Worm (Caenorhabditis elegans): ENCODE results near the gene frpr-18.

The frpr-18 gene

DNA sequence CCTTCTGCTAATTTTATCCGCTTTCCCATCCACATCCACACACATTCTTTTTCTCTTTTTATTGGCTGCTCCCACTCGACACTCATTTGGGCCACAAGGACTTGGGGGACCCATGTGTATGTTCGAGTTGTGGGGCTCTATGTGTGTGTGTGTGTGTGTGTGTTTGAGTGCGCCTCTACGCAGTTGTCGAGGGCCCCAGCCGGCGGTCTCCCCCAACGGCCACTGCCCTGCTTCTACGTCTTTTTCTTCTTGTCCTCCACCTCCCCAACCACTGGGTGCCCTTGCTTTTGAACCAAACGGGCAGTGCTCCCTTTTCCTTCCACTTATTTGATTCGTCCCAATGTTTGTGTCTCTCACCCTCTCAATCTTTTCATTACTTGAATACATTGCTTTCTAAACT is 10.5 kb downstream of the frpr-18 start:
- TF ChIP-seq ces-1 (GFP tag; optimal IDR thresholded peaks at IDR 0.05) (peak; percentile 57), mls-2 (tag; optimal IDR thresholded peaks at IDR 0.05) (peak; percentile 78), cnd-1 (tag; optimal IDR thresholded peaks at IDR 0.05) (peak; percentile 20), nhr-28 (tag; optimal IDR thresholded peaks at IDR 0.05) (no peak), mep-1 (tag; optimal IDR thresholded peaks at IDR 0.05) (no peak), sptf-1 (tag; optimal IDR thresholded peaks at IDR 0.05) (peak; percentile 49), drap-1 (GFP tag; optimal IDR thresholded peaks at IDR 0.05) (peak; percentile 33), unc-62 (GFP tag; optimal IDR thresholded peaks at IDR 0.05) (no peak), M03D4.4 (tag; optimal IDR thresholded peaks at IDR 0.05) (peak; percentile 30), unc-120 (tag; optimal IDR thresholded peaks at IDR 0.05; ENCODE audit: poor library complexity, severe bottlenecking) (peak; percentile 35), hlh-1 (tag; optimal IDR thresholded peaks at IDR 0.05) (no peak)

DNA sequence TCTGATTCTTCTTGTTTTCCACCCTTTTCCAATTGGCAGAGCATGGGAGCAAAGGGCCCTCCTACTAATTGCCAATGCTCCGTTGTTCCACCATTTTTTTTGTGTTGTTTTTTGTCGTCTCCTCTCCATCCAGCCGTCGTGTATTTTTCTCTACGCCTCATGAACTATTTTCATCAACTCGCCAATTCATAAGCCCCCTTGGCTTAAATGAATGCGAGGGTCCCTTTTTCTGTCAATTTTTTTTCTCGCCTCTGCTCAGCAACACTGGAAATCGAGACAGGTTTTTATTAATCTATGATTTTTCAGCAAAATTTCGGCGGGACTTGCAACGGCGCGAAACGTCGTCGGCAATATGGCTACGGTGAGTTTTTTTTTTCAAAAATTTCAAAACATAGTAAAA is 10.9 kb downstream of the frpr-18 start, which contains the start of gene unc-70:
unc-70 (plus strand) TSS at position 301 of the 400 bp plus-strand sequence.
- TF ChIP-seq flh-1 (GFP tag; optimal IDR thresholded peaks at IDR 0.05): no peak
- TF ChIP-seq ztf-11 (tag; optimal IDR thresholded peaks at IDR 0.05): no peak

DNA sequence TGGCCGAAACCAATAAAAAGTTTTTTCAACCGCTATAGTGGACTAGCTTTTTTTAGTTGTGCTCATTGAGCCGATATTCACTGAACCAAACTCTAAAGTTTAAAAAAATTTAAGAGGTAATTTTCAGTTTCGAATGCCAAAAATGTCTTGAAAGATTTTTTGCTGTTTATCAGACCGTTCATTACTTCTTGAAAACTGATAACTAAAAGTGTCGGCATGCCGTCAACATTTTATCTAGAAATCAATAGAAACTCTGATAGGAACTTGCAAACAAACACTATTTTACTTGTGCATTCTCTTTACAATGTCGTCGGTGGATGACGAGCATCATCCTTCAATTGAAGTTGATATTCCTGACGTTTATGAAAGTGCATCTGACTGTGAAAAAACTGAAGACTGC is 11.6 kb downstream of the frpr-18 start:
- no peak for TF ChIP-seq elt-1 (tag; optimal IDR thresholded peaks at IDR 0.05; ENCODE audit: borderline replicate concordance, insufficient read depth)
- no peak for TF ChIP-seq lin-32 (GFP tag; optimal IDR thresholded peaks at IDR 0.05)
- TF ChIP-seq ceh-39 (tag; optimal IDR thresholded peaks at IDR 0.05): no peak
- no peak for TF ChIP-seq mls-2 (tag; optimal IDR thresholded peaks at IDR 0.05)
- no peak for TF ChIP-seq ces-1 (GFP tag; optimal IDR thresholded peaks at IDR 0.05)
- no peak for TF ChIP-seq nhr-237 (tag; optimal IDR thresholded peaks at IDR 0.05)
- no peak for TF ChIP-seq ztf-11 (tag; optimal IDR thresholded peaks at IDR 0.05)
- TF ChIP-seq flh-1 (GFP tag; optimal IDR thresholded peaks at IDR 0.05): no peak
- no peak for TF ChIP-seq elt-3 (tag; optimal IDR thresholded peaks at IDR 0.05)
- TF ChIP-seq mab-5 (tag; optimal IDR thresholded peaks at IDR 0.05): no peak
- TF ChIP-seq tbx-8 (GFP tag; optimal IDR thresholded peaks at IDR 0.05): no peak
- TF ChIP-seq nhr-12 (tag; optimal IDR thresholded peaks at IDR 0.05): no peak
- no peak for TF ChIP-seq mep-1 (tag; optimal IDR thresholded peaks at IDR 0.05)
- no peak for TF ChIP-seq ham-2 (GFP tag; optimal IDR thresholded peaks at IDR 0.05)
- no peak for TF ChIP-seq ceh-83 (GFP tag; optimal IDR thresholded peaks at IDR 0.05)
- no peak for TF ChIP-seq nhr-2 (tag; optimal IDR thresholded peaks at IDR 0.05)
- TF ChIP-seq nhr-28 (tag; optimal IDR thresholded peaks at IDR 0.05): no peak
- no peak for TF ChIP-seq unc-62 (GFP tag; optimal IDR thresholded peaks at IDR 0.05)

DNA sequence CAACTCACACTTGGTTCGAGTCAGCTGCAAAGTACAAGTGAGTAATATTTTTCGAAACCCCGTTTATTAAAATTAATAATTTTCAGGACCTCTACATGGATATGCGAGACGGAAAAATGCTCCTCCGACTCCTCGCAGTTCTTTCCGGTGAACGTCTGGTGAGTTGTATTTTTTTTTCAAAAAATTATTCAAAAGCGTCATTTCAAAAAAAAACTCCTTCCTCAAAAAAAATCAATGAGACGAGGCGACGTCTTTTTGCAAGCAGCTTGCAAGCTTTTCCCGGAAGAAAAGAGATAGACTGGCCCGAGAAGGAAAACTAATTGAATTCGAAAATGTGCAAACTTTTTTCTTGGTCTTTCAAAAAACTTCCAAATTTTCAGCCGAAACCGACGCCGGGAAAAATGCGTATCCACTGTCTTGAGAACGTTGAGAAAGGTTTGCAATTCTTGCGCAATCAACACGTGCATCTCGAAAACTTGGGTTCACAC is 12.4 kb downstream of the frpr-18 start:
- TF ChIP-seq M03D4.4 (tag; optimal IDR thresholded peaks at IDR 0.05) (no peak), ces-1 (GFP tag; optimal IDR thresholded peaks at IDR 0.05) (peak; percentile 63)

DNA sequence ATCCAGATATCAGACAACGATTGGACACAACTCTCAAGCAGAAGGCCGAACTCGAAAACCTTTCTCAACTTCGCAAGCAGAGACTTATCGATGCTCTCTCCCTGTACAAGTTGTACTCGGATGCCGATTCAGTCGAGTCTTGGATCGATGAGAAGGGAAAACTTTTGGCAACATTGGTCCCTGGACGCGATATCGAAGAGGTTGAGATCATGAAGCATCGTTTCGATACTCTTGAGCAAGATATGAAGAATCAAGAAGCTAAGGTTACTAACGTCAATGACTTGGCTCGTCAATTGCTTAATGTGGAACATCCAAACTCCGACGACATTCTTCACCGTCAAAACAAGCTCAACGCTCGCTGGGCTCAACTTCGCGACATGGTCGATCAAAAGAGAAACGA is 15.0 kb downstream of the frpr-18 start:
- TF ChIP-seq drap-1 (GFP tag; optimal IDR thresholded peaks at IDR 0.05) (no peak), sptf-1 (tag; optimal IDR thresholded peaks at IDR 0.05) (no peak), nhr-76 (tag; optimal IDR thresholded peaks at IDR 0.05) (no peak), nhr-237 (tag; optimal IDR thresholded peaks at IDR 0.05) (no peak), mep-1 (tag; optimal IDR thresholded peaks at IDR 0.05) (no peak), nhr-2 (tag; optimal IDR thresholded peaks at IDR 0.05) (no peak), unc-62 (GFP tag; optimal IDR thresholded peaks at IDR 0.05) (no peak), pha-4 (tag; optimal IDR thresholded peaks at IDR 0.05) (no peak), ceh-83 (GFP tag; optimal IDR thresholded peaks at IDR 0.05) (no peak), ceh-43 (GFP tag; optimal IDR thresholded peaks at IDR 0.05) (no peak), tbx-8 (GFP tag; optimal IDR thresholded peaks at IDR 0.05) (no peak), ztf-11 (tag; optimal IDR thresholded peaks at IDR 0.05) (no peak), zip-8 (tag; optimal IDR thresholded peaks at IDR 0.05) (no peak), ces-1 (GFP tag; optimal IDR thresholded peaks at IDR 0.05) (no peak)

DNA sequence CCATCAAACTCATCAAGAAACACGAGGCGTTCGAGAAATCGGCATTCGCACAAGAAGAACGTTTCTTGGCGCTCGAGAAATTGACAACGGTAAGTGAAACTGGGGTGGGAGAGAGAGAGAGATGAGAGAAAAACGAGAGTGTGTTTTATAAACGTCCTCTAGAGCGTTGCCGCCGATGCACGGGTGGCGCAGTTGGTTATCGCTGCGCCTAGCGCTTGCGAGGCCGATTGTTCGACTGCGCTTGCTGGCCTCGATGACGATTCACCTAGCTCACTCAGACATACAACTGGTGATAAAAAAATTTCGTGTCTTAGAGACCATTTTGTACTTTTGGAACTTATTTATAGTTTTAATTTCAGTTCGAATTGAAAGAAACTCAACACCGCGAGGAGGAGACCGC is 18.7 kb downstream of the frpr-18 start:
- TF ChIP-seq mab-5 (tag; optimal IDR thresholded peaks at IDR 0.05) (no peak), sptf-1 (tag; optimal IDR thresholded peaks at IDR 0.05) (peak; percentile 94), mls-2 (tag; optimal IDR thresholded peaks at IDR 0.05) (peak; percentile 89), cnd-1 (tag; optimal IDR thresholded peaks at IDR 0.05) (peak; percentile 80), ceh-83 (GFP tag; optimal IDR thresholded peaks at IDR 0.05) (peak; percentile 95), elt-3 (tag; optimal IDR thresholded peaks at IDR 0.05) (no peak), nhr-28 (tag; optimal IDR thresholded peaks at IDR 0.05) (no peak), nhr-237 (tag; optimal IDR thresholded peaks at IDR 0.05) (peak; percentile 37), M03D4.4 (tag; optimal IDR thresholded peaks at IDR 0.05) (peak; percentile 86), pha-4 (tag; optimal IDR thresholded peaks at IDR 0.05) (peak; percentile 63), blmp-1 (tag; optimal IDR thresholded peaks at IDR 0.05) (no peak), nhr-12 (tag; optimal IDR thresholded peaks at IDR 0.05) (no peak), hlh-1 (tag; optimal IDR thresholded peaks at IDR 0.05) (no peak), ces-1 (GFP tag; optimal IDR thresholded peaks at IDR 0.05) (no peak), sem-2 (GFP tag; optimal IDR thresholded peaks at IDR 0.05) (peak; percentile 68), ceh-43 (GFP tag; optimal IDR thresholded peaks at IDR 0.05) (peak; percentile 78), lsy-2 (tag; optimal IDR thresholded peaks at IDR 0.05) (peak; percentile 48), bed-3 (GFP tag; optimal IDR thresholded peaks at IDR 0.05) (peak; percentile 78), nhr-76 (tag; optimal IDR thresholded peaks at IDR 0.05) (no peak), unc-62 (GFP tag; optimal IDR thresholded peaks at IDR 0.05) (peak; percentile 12), elt-1 (tag; optimal IDR thresholded peaks at IDR 0.05; ENCODE audit: borderline replicate concordance, insufficient read depth) (no peak), unc-120 (tag; optimal IDR thresholded peaks at IDR 0.05; ENCODE audit: poor library complexity, severe bottlenecking) (peak; percentile 68), mep-1 (tag; optimal IDR thresholded peaks at IDR 0.05) (no peak), ceh-39 (tag; optimal IDR thresholded peaks at IDR 0.05) (no peak), unc-39 (tag; optimal IDR thresholded peaks at IDR 0.05) (no peak), tbx-8 (GFP tag; optimal IDR thresholded peaks at IDR 0.05) (peak; percentile 31), snpc-4 (tag; optimal IDR thresholded peaks at IDR 0.05) (no peak), lin-13 (tag; optimal IDR thresholded peaks at IDR 0.05) (no peak), drap-1 (GFP tag; optimal IDR thresholded peaks at IDR 0.05) (peak; percentile 90)
